Fruit fly (Drosophila melanogaster): ENCODE data around the gene Lsd-2.

DNA sequence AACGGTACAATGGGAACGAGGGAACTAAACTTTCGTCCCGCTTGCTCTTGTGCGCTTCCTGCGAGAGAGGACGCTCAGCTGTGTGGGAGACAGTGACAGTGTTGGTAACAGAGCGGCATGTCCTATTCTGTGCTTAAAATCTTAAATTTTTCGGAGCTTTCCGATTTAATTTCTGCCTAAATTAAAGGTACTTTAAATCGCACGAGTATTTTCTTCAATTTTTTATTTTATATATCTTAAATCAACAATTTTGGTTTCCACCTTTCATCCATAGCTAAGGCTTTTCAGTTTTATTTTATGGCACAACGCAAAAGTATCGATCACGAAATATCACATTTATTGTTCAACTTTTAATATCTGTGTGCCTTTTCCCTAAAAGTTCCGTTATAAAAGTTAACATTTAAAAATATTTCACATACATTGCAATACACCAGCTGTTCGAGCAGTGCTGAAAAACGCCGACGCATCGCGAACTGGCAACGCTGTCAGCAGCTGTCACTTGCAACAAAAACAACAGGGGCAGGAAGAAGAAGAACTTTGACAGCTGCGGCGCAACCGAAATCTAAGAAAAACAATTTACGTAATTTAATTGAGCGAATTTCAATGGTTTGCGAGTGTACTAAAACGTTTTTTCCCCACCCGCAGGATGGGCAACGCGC is 12.5 kb downstream of the Lsd-2 start, which contains the start of the genes hiw and ND-B18:
- no peak for TF ChIP-seq Bteb2 (GFP tag; optimal IDR thresholded peaks at IDR 0.05)
- TF ChIP-seq cwo (GFP tag; optimal IDR thresholded peaks at IDR 0.05) = no peak
- peak; percentile 29 for TF ChIP-seq CG3281 (GFP tag; optimal IDR thresholded peaks at IDR 0.05)
- peak; percentile 56 for TF ChIP-seq CG15514 (GFP tag; optimal IDR thresholded peaks at IDR 0.05)
- no peak for TF ChIP-seq CG33557 (GFP tag; optimal IDR thresholded peaks at IDR 0.05)
- no peak for TF ChIP-seq CG18619 (GFP tag; optimal IDR thresholded peaks at IDR 0.05)
- TF ChIP-seq CG13894 (tag; optimal IDR thresholded peaks at IDR 0.05) = no peak
- TF ChIP-seq kni (GFP tag; optimal IDR thresholded peaks at IDR 0.05) = no peak
- no peak for TF ChIP-seq eve (GFP tag; optimal IDR thresholded peaks at IDR 0.05)
- TF ChIP-seq gcm2 (GFP tag; optimal IDR thresholded peaks at IDR 0.05) = no peak
- no peak for TF ChIP-seq CG1529 (GFP tag; optimal IDR thresholded peaks at IDR 0.05)
- TF ChIP-seq CG16779 (GFP tag; IDR thresholded peaks at IDR 0.05) = no peak
- no peak for TF ChIP-seq GATAe (GFP tag; conservative IDR thresholded peaks at IDR 0.05)
